Fruit fly (Drosophila melanogaster) whole organism, embryonic: ENCODE results near the gene CG5071.

Source experiments
- Ada2b ChIP-seq: fragments of 200-800 bp; sonication (Bioruptor generic); IDR thresholded peaks from 2 replicates; pipeline ENCODE4 v1.3.6; 2022; ENCODE audit warnings: missing biosample characterization, missing genetic modification characterization
- C15 ChIP-seq: fragments of 200-800 bp; sonication (Bioruptor generic); IDR thresholded peaks from 3 replicates; pipeline ENCODE4 v1.3.6; 2022; ENCODE audit warnings: missing biosample characterization, missing genetic modification characterization
- CG10979 ChIP-seq: fragments of 200-800 bp; sonication (Bioruptor generic); optimal IDR thresholded peaks from 2 replicates; lab custom pipeline; 2018; ENCODE audit warnings: missing biosample characterization, mild to moderate bottlenecking, missing genetic modification characterization, moderate library complexity
- CG14014 ChIP-seq: fragments of 200-800 bp; sonication (Bioruptor generic); IDR thresholded peaks from 2 replicates; pipeline ENCODE4 v1.3.6; 2022; ENCODE audit warnings: missing biosample characterization, missing genetic modification characterization
- CG14441 ChIP-seq: fragments of 200-800 bp; sonication (Bioruptor generic); IDR thresholded peaks from 2 replicates; pipeline ENCODE4 v1.3.6; 2022; ENCODE audit warnings: missing biosample characterization, missing genetic modification characterization
- CG15514 ChIP-seq: fragments of 200-800 bp; sonication (Bioruptor generic); optimal IDR thresholded peaks from 3 replicates; lab custom pipeline; 2017; ENCODE audit warnings: missing biosample characterization, missing genetic modification characterization, mild to moderate bottlenecking, moderate library complexity, missing genetic modification reagents
- CG17385 ChIP-seq: fragments of 200-800 bp; sonication (Bioruptor generic); optimal IDR thresholded peaks from 3 replicates; lab custom pipeline; 2018; ENCODE audit warnings: missing biosample characterization, mild to moderate bottlenecking, missing genetic modification characterization
- CG2678 ChIP-seq: fragments of 200-800 bp; sonication (Bioruptor generic); optimal IDR thresholded peaks from 3 replicates; lab custom pipeline; 2019; ENCODE audit warnings: missing biosample characterization, mild to moderate bottlenecking, missing genetic modification characterization, moderate library complexity
- CG2712 ChIP-seq: fragments of 200-800 bp; optimal IDR thresholded peaks from 3 replicates; lab custom pipeline; 2019; ENCODE audit warnings: missing biosample characterization, mild to moderate bottlenecking, missing genetic modification characterization, moderate library complexity
- CG31224 ChIP-seq: fragments of 200-800 bp; sonication (Bioruptor generic); IDR thresholded peaks from 2 replicates; pipeline ENCODE4 v1.3.6; 2022; ENCODE audit warnings: missing biosample characterization, missing genetic modification characterization
- CG34376 ChIP-seq: fragments of 200-800 bp; sonication (Bioruptor generic); optimal IDR thresholded peaks from 2 replicates; lab custom pipeline; 2018; ENCODE audit warnings: missing biosample characterization, mild to moderate bottlenecking, missing genetic modification characterization
- CG4424 ChIP-seq: fragments of 200-800 bp; sonication (Bioruptor generic); optimal IDR thresholded peaks from 3 replicates; lab custom pipeline; 2016; ENCODE audit warnings: missing biosample characterization, missing genetic modification characterization
- Drgx ChIP-seq: fragments of 200-800 bp; sonication (Bioruptor generic); IDR thresholded peaks from 2 replicates; pipeline ENCODE4 v1.3.6; 2022; ENCODE audit warnings: missing biosample characterization, missing genetic modification characterization
- Fer3 ChIP-seq: fragments of 200-800 bp; sonication (Bioruptor generic); optimal IDR thresholded peaks from 2 replicates; lab custom pipeline; 2018; ENCODE audit warnings: missing biosample characterization, mild to moderate bottlenecking, missing genetic modification characterization, moderate library complexity
- HLH3B ChIP-seq: fragments of 200-800 bp; sonication (Bioruptor generic); IDR thresholded peaks from 2 replicates; pipeline ENCODE4 v1.3.6; 2022; ENCODE audit warnings: missing biosample characterization, missing genetic modification characterization
- Hr51 ChIP-seq, 2 experiments: fragments of 200-800 bp; sonication (Bioruptor generic); optimal IDR thresholded peaks; 2 replicates in 1 of 2; 3 replicates in 1 of 2; lab custom pipeline; 2016 to 2018; ENCODE audit warnings: missing biosample characterization in 2 of 2, missing genetic modification characterization in 2 of 2, mild to moderate bottlenecking in 1 of 2, moderate library complexity in 1 of 2
- Jarid2 ChIP-seq: fragments of 200-800 bp; sonication (Bioruptor generic); optimal IDR thresholded peaks from 3 replicates; lab custom pipeline; 2017; ENCODE audit warnings: mild to moderate bottlenecking, missing biosample characterization, missing genetic modification reagents, missing genetic modification characterization
- Xbp1 ChIP-seq: fragments of 200-800 bp; sonication (Bioruptor generic); optimal IDR thresholded peaks from 3 replicates; lab custom pipeline; 2016; ENCODE audit warnings: missing biosample characterization, mild to moderate bottlenecking, missing genetic modification characterization
- Xrp1 ChIP-seq: fragments of 200-800 bp; sonication (Bioruptor generic); IDR thresholded peaks from 2 replicates; pipeline ENCODE4 v1.3.6; 2022; ENCODE audit warnings: missing biosample characterization, missing genetic modification characterization
- ab ChIP-seq: fragments of 200-800 bp; sonication (Bioruptor generic); optimal IDR thresholded peaks from 2 replicates; lab custom pipeline; 2016; ENCODE audit warnings: missing biosample characterization, missing genetic modification characterization
- bsh ChIP-seq, 2 experiments: fragments of 200-800 bp; sonication (Bioruptor generic); optimal IDR thresholded peaks; 2 replicates each; lab custom pipeline; 2017 to 2018; ENCODE audit warnings: mild to moderate bottlenecking in 2 of 2, missing biosample characterization in 2 of 2, missing genetic modification characterization in 2 of 2, moderate library complexity in 1 of 2
- chn ChIP-seq: fragments of 200-800 bp; sonication (Bioruptor generic); optimal IDR thresholded peaks from 2 replicates; lab custom pipeline; 2016; ENCODE audit warnings: missing biosample characterization, missing genetic modification characterization
- ci ChIP-seq: fragments of 200-800 bp; sonication (Bioruptor generic); IDR thresholded peaks from 3 replicates; pipeline ENCODE4 v1.3.6; 2022; ENCODE audit warnings: missing biosample characterization, missing genetic modification characterization
- corto ChIP-seq: fragments of 200-800 bp; sonication (Bioruptor generic); optimal IDR thresholded peaks from 2 replicates; lab custom pipeline; 2016; ENCODE audit warnings: missing biosample characterization, mild to moderate bottlenecking, missing genetic modification characterization, moderate library complexity
- dysf ChIP-seq: fragments of 200-800 bp; sonication (Bioruptor generic); IDR thresholded peaks from 3 replicates; pipeline ENCODE4 v1.3.6; 2022; ENCODE audit warnings: missing biosample characterization, missing genetic modification characterization
- ftz-f1 ChIP-seq: fragments of 200-800 bp; sonication (Bioruptor generic); optimal IDR thresholded peaks from 2 replicates; lab custom pipeline; 2016; ENCODE audit warnings: missing biosample characterization, missing genetic modification characterization
- grau ChIP-seq: fragments of 200-800 bp; optimal IDR thresholded peaks from 3 replicates; lab custom pipeline; 2019; ENCODE audit warnings: missing biosample characterization, mild to moderate bottlenecking, missing genetic modification characterization, moderate library complexity
- hkb ChIP-seq, 2 experiments: fragments of 200-800 bp in 1 of 2; fragments of >200 bp in 1 of 2; sonication (Bioruptor generic) in 1 of 2; IDR thresholded peaks in 1 of 2; optimal IDR thresholded peaks in 1 of 2; 2 replicates each; pipeline versions ENCODE4 v1.3.6 to Lab custom; 2017 to 2022; ENCODE audit warnings: missing biosample characterization in 1 of 2, missing genetic modification characterization in 1 of 2
- ind ChIP-seq: fragments of 200-800 bp; sonication (Bioruptor generic); optimal IDR thresholded peaks from 3 replicates; lab custom pipeline; 2016; ENCODE audit warnings: missing biosample characterization, missing genetic modification characterization
- knrl ChIP-seq: fragments of 200-800 bp; sonication (Bioruptor generic); IDR thresholded peaks from 3 replicates; pipeline ENCODE4 v1.3.6; 2022; ENCODE audit warnings: missing biosample characterization, missing genetic modification characterization; ENCODE audit not compliant: partially characterized antibody
- lbe ChIP-seq: fragments of 200-800 bp; sonication (Bioruptor generic); optimal IDR thresholded peaks from 2 replicates; lab custom pipeline; 2016; ENCODE audit warnings: missing biosample characterization, mild to moderate bottlenecking, missing genetic modification characterization
- nerfin-2 ChIP-seq: fragments of 200-800 bp; sonication (Bioruptor generic); IDR thresholded peaks from 2 replicates; pipeline ENCODE4 v1.3.6; 2022; ENCODE audit warnings: missing biosample characterization, missing genetic modification characterization; ENCODE audit not compliant: partially characterized antibody
- nmo ChIP-seq: fragments of 200-800 bp; sonication (Bioruptor generic); optimal IDR thresholded peaks from 2 replicates; lab custom pipeline; 2018; ENCODE audit warnings: missing biosample characterization, mild to moderate bottlenecking, missing genetic modification characterization, moderate library complexity
- pan ChIP-seq, 4 experiments: fragments of >200 bp in 3 of 4; fragments of 200-800 bp in 1 of 4; sonication (Bioruptor generic) in 1 of 4; optimal IDR thresholded peaks in 3 of 4; IDR thresholded peaks in 1 of 4; 2 replicates each; pipeline versions ENCODE4 v1.3.6 to Lab custom; 2017 to 2022; ENCODE audit warnings: missing biosample characterization in 2 of 4, missing genetic modification characterization in 2 of 4, mixed read lengths in 1 of 4
- phol ChIP-seq: fragments of 200-800 bp; sonication (Bioruptor generic); optimal IDR thresholded peaks from 3 replicates; lab custom pipeline; 2018; ENCODE audit warnings: missing biosample characterization, mild to moderate bottlenecking, missing genetic modification characterization, moderate library complexity
- prd ChIP-seq, 3 experiments: fragments of >200 bp in 2 of 3; fragments of 200-800 bp in 1 of 3; sonication (Bioruptor generic) in 1 of 3; optimal IDR thresholded peaks in 2 of 3; IDR thresholded peaks in 1 of 3; 2 replicates in 2 of 3; 3 replicates in 1 of 3; pipeline versions ENCODE4 v1.3.6 to Lab custom; 2017 to 2022; ENCODE audit warnings: missing biosample characterization in 1 of 3, missing genetic modification characterization in 1 of 3
- repo ChIP-seq: fragments of 200-800 bp; sonication (Bioruptor generic); optimal IDR thresholded peaks from 2 replicates; lab custom pipeline; 2016; ENCODE audit warnings: missing biosample characterization, missing genetic modification characterization
- row ChIP-seq: fragments of 200-800 bp; sonication (Bioruptor generic); IDR thresholded peaks from 3 replicates; pipeline ENCODE4 v1.3.6; 2022; ENCODE audit warnings: missing biosample characterization, missing genetic modification characterization
- slbo ChIP-seq: fragments of 200-800 bp; sonication (Bioruptor generic); IDR thresholded peaks from 2 replicates; pipeline ENCODE4 v1.3.6; 2022; ENCODE audit warnings: missing biosample characterization, missing genetic modification characterization
- sob ChIP-seq: fragments of 200-800 bp; sonication (Bioruptor generic); IDR thresholded peaks from 2 replicates; pipeline ENCODE4 v1.3.6; 2022; ENCODE audit warnings: missing biosample characterization, missing genetic modification characterization
- stc ChIP-seq: fragments of 200-800 bp; sonication (Bioruptor generic); IDR thresholded peaks from 2 replicates; pipeline ENCODE4 v1.3.6; 2022; ENCODE audit warnings: missing biosample characterization, missing genetic modification characterization
- stwl ChIP-seq: fragments of 200-800 bp; sonication (Bioruptor generic); optimal IDR thresholded peaks from 3 replicates; lab custom pipeline; 2018; ENCODE audit warnings: missing biosample characterization, mild to moderate bottlenecking, missing genetic modification characterization, moderate library complexity
- toy ChIP-seq: fragments of 200-800 bp; sonication (Bioruptor generic); IDR thresholded peaks from 2 replicates; pipeline ENCODE4 v1.3.6; 2022; ENCODE audit warnings: missing biosample characterization, missing genetic modification characterization
- wdn ChIP-seq: fragments of 200-800 bp; sonication (Bioruptor generic); IDR thresholded peaks from 2 replicates; pipeline ENCODE4 v1.3.6; 2022; ENCODE audit warnings: missing biosample characterization, missing genetic modification characterization

CG5071 gene

DNA sequence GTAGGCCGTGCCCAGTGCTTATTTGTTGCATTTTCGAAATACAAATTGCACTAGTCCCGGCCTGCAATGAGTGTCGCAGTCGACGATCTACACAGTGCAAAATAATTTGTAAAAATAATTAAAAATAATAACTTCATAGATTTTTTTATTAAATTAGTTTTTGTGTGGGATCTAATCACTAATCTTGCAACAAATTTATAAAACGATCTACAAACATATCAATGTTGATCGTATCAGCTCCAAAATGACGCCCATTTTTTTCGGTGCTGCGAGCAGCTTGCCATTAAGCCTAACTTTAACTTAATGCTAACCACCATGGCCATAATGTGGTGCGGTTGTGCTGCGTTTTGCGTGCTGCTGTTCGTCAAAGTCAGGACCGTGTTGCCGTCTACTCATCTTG, 33.2 kb downstream of the CG5071 start (continued):
- peak; percentile 33 for TF ChIP-seq CG10979 (tag; lab: Kevin White, UChicago)
- TF ChIP-seq ab (GFP tag; lab: Kevin White, UChicago), result no peak
- 0 out of 3 replicates have a peak, but pooled peaks have one; percentile 36 for TF ChIP-seq C15 (GFP tag; lab: Robert Waterston, UW)
- TF ChIP-seq CG15514 (GFP tag; lab: Kevin White, UChicago), result no peak
- TF ChIP-seq nmo, result peak; percentile 0
- TF ChIP-seq CG2712 (tag; lab: Kevin White, UChicago), result peak; percentile 34
- peak; percentile 23 for TF ChIP-seq CG4424 (GFP tag; lab: Kevin White, UChicago)
- no peak for TF ChIP-seq toy (GFP tag; lab: Robert Waterston, UW)
- TF ChIP-seq lbe (GFP tag; lab: Kevin White, UChicago), result peak; percentile 22
- TF ChIP-seq stwl (tag; lab: Kevin White, UChicago), result no peak
- TF ChIP-seq CG17385 (GFP tag; lab: Kevin White, UChicago), result peak; percentile 10
- TF ChIP-seq hkb (optimal IDR thresholded peaks at IDR 0.05; lab: Kevin White, UChicago), result no peak
- TF ChIP-seq hkb (GFP tag; IDR thresholded peaks at IDR 0.05; lab: Robert Waterston, UW), result peak; percentile 60
- TF ChIP-seq stc (GFP tag; lab: Robert Waterston, UW), result 0 out of 2 replicates have a peak, but pooled peaks have one; percentile 5
- peak; percentile 7 for TF ChIP-seq Fer3
- TF ChIP-seq Ada2b (GFP tag; lab: Robert Waterston, UW), result peak; percentile 41; the same call in 1 of the 2 replicates
- peak; percentile 24 for TF ChIP-seq phol (tag; lab: Kevin White, UChicago)
- no peak for TF ChIP-seq CG34376
- no peak for TF ChIP-seq chn (GFP tag; lab: Kevin White, UChicago)
- 0 out of 2 replicates have a peak, but pooled peaks have one; percentile 21 for TF ChIP-seq CG31224
- TF ChIP-seq slbo, result peak; percentile 28; the same call in 1 of the 2 replicates
- TF ChIP-seq knrl (GFP tag; lab: Robert Waterston, UW), result no peak
- peak; percentile 46; the same call in 2 of the 3 replicates for TF ChIP-seq row (GFP tag; lab: Robert Waterston, UW)
- TF ChIP-seq Xbp1 (GFP tag; lab: Kevin White, UChicago), result peak; percentile 2
- peak; percentile 41; the same call in 2 of the 3 replicates for TF ChIP-seq dysf
- peak; percentile 59 for TF ChIP-seq Drgx (GFP tag; lab: Robert Waterston, UW)
- peak; percentile 16 for TF ChIP-seq ind (GFP tag; lab: Kevin White, UChicago)
- peak; percentile 53; the same call in 1 of the 2 replicates for TF ChIP-seq Xrp1 (GFP tag; lab: Robert Waterston, UW)
- 0 out of 2 replicates have a peak, but pooled peaks have one; percentile 0 for TF ChIP-seq nerfin-2 (GFP tag; lab: Robert Waterston, UW)
- TF ChIP-seq grau (tag; lab: Kevin White, UChicago), result peak; percentile 16
- TF ChIP-seq Hr51 (GFP tag; optimal IDR thresholded peaks at IDR 0.05; lab: Kevin White, UChicago), result peak in 1 of 2 experiments; percentile 28
- TF ChIP-seq CG14014, result 0 out of 2 replicates have a peak, but pooled peaks have one; percentile 25
- TF ChIP-seq ftz-f1, result no peak
- TF ChIP-seq ci, result 0 out of 3 replicates have a peak, but pooled peaks have one; percentile 45
- 0 out of 2 replicates have a peak, but pooled peaks have one; percentile 16 for TF ChIP-seq CG14441
- TF ChIP-seq sob (GFP tag; lab: Robert Waterston, UW), result 0 out of 2 replicates have a peak, but pooled peaks have one; percentile 12
- no peak for TF ChIP-seq Jarid2
- 0 out of 2 replicates have a peak, but pooled peaks have one; percentile 12 for TF ChIP-seq wdn (GFP tag; lab: Robert Waterston, UW)
- TF ChIP-seq repo (GFP tag; lab: Kevin White, UChicago), result no peak
- TF ChIP-seq corto (GFP tag; lab: Kevin White, UChicago), result peak; percentile 22
- TF ChIP-seq prd (optimal IDR thresholded peaks at IDR 0.05; lab: Kevin White, UChicago), result no peak
- TF ChIP-seq prd (GFP tag; IDR thresholded peaks at IDR 0.05; lab: Robert Waterston, UW), result peak; percentile 33; the same call in 2 of the 3 replicates
- TF ChIP-seq pan (optimal IDR thresholded peaks at IDR 0.05; lab: Kevin White, UChicago), result no peak
- peak in 1 of 2 experiments; percentile 40 for TF ChIP-seq pan (GFP tag; optimal IDR thresholded peaks at IDR 0.05 in 1 of 2, IDR thresholded peaks at IDR 0.05 in 1 of 2)
- TF ChIP-seq bsh (GFP tag; optimal IDR thresholded peaks at IDR 0.05; lab: Kevin White, UChicago), result peak in 1 of 2 experiments; percentile 16
- TF ChIP-seq CG2678, result peak; percentile 9
- peak; percentile 40; the same call in 1 of the 2 replicates for TF ChIP-seq HLH3B (GFP tag; lab: Robert Waterston, UW)
